Worm (Caenorhabditis elegans) whole organism, L3 larva: ENCODE measurements around the gene elo-2.

ENCODE experiments used
- ama-1 ChIP-seq: fragments of 150-350 bp; optimal IDR thresholded peaks from 2 replicates; lab custom pipeline; 2018
- nfya-1 ChIP-seq: sonication (generic microtip); optimal IDR thresholded peaks from 2 replicates; lab custom pipeline; 2017; ENCODE audit warnings: missing genetic modification characterization, mild to moderate bottlenecking, missing compliant biosample characterization, antibody characterized with exemption, moderate library complexity; ENCODE audit not compliant: insufficient read depth
- snpc-4 ChIP-seq: fragments of 150-350 bp; optimal IDR thresholded peaks from 2 replicates; lab custom pipeline; 2014; ENCODE audit warnings: missing biosample characterization, missing genetic modification characterization
- unc-62 ChIP-seq: fragments of 150-350 bp; sonication (generic microtip); optimal IDR thresholded peaks from 4 replicates; lab custom pipeline; 2014; ENCODE audit warnings: missing biosample characterization, missing genetic modification reagents, missing genetic modification characterization

- no peak for TF ChIP-seq ama-1 (lab: Kevin White, UChicago)
- no peak for TF ChIP-seq snpc-4 (tag; lab: Kevin White, UChicago)
- TF ChIP-seq nfya-1 = no peak
- no peak for TF ChIP-seq unc-62 (GFP tag; lab: Kevin White, UChicago)
These were observed 27.2 kb downstream of the elo-2 start, which contains the start of gene C06A12.19 for ce11 chrIV:17440001-17440400.
